Worm (Caenorhabditis elegans): ENCODE measurements around the gene Y49G5B.1.

DNA sequence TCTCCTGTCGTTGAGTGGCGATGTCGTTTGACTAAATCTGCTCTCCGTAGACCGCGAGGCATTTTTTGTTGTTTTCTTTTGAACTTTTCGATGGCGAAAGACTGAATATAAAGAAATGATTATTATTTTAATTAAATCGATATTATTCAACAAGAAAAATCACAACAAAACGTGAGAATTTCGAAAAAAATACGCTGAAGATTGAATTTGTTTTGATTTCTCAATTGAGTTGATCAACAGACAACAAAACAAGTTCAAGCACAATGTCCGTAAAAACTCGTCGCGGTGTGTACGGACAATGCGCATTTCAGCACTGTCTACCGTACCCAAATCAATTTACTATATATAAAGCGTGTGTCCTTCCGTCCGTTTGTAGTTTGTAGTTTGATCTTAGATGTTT, 54.8 kb downstream of the Y49G5B.1 start, which contains the start of gene B0238.9:
- no peak for TF ChIP-seq nhr-6 (tag; optimal IDR thresholded peaks at IDR 0.05)
- no peak for TF ChIP-seq ama-1 (optimal IDR thresholded peaks at IDR 0.05)
- TF ChIP-seq nhr-11 (tag; optimal IDR thresholded peaks at IDR 0.05) = no peak
